Worm (Caenorhabditis elegans): ENCODE data around the gene T10B5.10.
"Not testable (repeated sequence)": the region's sequence is repeated elsewhere in the genome, so short reads cannot be mapped to it uniquely, and the experiment has no call there.

The T10B5.10 gene

ce11 chrV:1820016-1820415 is 36.1 kb downstream of the T10B5.10 start:
- no peak for TF ChIP-seq drap-1 (GFP tag; optimal IDR thresholded peaks at IDR 0.05)

- TF ChIP-seq ham-2 (GFP tag; optimal IDR thresholded peaks at IDR 0.05); ztf-11 (tag; optimal IDR thresholded peaks at IDR 0.05); elt-3 (tag; optimal IDR thresholded peaks at IDR 0.05): not testable (repeated sequence)
These were observed 41.3 kb downstream of the T10B5.10 start, which contains the start of gene Y46H3A.5 for ce11 chrV:1814784-1815183. Gene Y46H3A.5 (minus strand): TSS chrV:1814884.

- TF ChIP-seq unc-120 (tag; optimal IDR thresholded peaks at IDR 0.05; ENCODE audit: poor library complexity, severe bottlenecking): no peak
- TF ChIP-seq ceh-43 (GFP tag; optimal IDR thresholded peaks at IDR 0.05): no peak
These were observed 45.0 kb downstream of the T10B5.10 start, which contains the start of gene Y46H3A.4 for ce11 chrV:1811035-1811434. Gene Y46H3A.4 (minus strand): TSS chrV:1811135.

- no peak for TF ChIP-seq mls-2 (tag; optimal IDR thresholded peaks at IDR 0.05)
- TF ChIP-seq unc-120 (tag; optimal IDR thresholded peaks at IDR 0.05; ENCODE audit: poor library complexity, severe bottlenecking): no peak
- TF ChIP-seq cnd-1 (tag; optimal IDR thresholded peaks at IDR 0.05): no peak
- no peak for TF ChIP-seq nhr-76 (tag; optimal IDR thresholded peaks at IDR 0.05)
- TF ChIP-seq lin-13 (tag; optimal IDR thresholded peaks at IDR 0.05): no peak
- no peak for TF ChIP-seq nhr-28 (tag; optimal IDR thresholded peaks at IDR 0.05)
- no peak for TF ChIP-seq lsy-2 (tag; optimal IDR thresholded peaks at IDR 0.05)
- no peak for TF ChIP-seq tbx-8 (GFP tag; optimal IDR thresholded peaks at IDR 0.05)
- no peak for TF ChIP-seq blmp-1 (tag; optimal IDR thresholded peaks at IDR 0.05)
- TF ChIP-seq mab-5 (tag; optimal IDR thresholded peaks at IDR 0.05): no peak
- no peak for TF ChIP-seq drap-1 (GFP tag; optimal IDR thresholded peaks at IDR 0.05)
- TF ChIP-seq ham-2 (GFP tag; optimal IDR thresholded peaks at IDR 0.05): no peak
- TF ChIP-seq unc-62 (GFP tag; optimal IDR thresholded peaks at IDR 0.05): no peak
- no peak for TF ChIP-seq zip-8 (tag; optimal IDR thresholded peaks at IDR 0.05)
- TF ChIP-seq nhr-12 (tag; optimal IDR thresholded peaks at IDR 0.05): no peak
- TF ChIP-seq mep-1 (tag; optimal IDR thresholded peaks at IDR 0.05): no peak
- TF ChIP-seq ceh-39 (tag; optimal IDR thresholded peaks at IDR 0.05): no peak
- TF ChIP-seq M03D4.4 (tag; optimal IDR thresholded peaks at IDR 0.05): no peak
- TF ChIP-seq hlh-1 (tag; optimal IDR thresholded peaks at IDR 0.05): no peak
- TF ChIP-seq flh-1 (GFP tag; optimal IDR thresholded peaks at IDR 0.05): no peak
These were observed 48.9 kb downstream of the T10B5.10 start, which contains the start of gene srt-42 for ce11 chrV:1807160-1807559. Gene srt-42 (plus strand): TSS chrV:1807460.

ce11 chrV:1805724-1806316 is 50.3 kb downstream of the T10B5.10 start:
- TF ChIP-seq sem-2 (GFP tag; optimal IDR thresholded peaks at IDR 0.05): no peak
- no peak for TF ChIP-seq ceh-39 (tag; optimal IDR thresholded peaks at IDR 0.05)
- TF ChIP-seq unc-62 (GFP tag; optimal IDR thresholded peaks at IDR 0.05): no peak
- TF ChIP-seq lsy-2 (tag; optimal IDR thresholded peaks at IDR 0.05): no peak
- no peak for TF ChIP-seq nhr-12 (tag; optimal IDR thresholded peaks at IDR 0.05)
- no peak for TF ChIP-seq sptf-1 (tag; optimal IDR thresholded peaks at IDR 0.05)
- no peak for TF ChIP-seq flh-1 (GFP tag; optimal IDR thresholded peaks at IDR 0.05)
- TF ChIP-seq drap-1 (GFP tag; optimal IDR thresholded peaks at IDR 0.05): no peak
- TF ChIP-seq elt-1 (tag; optimal IDR thresholded peaks at IDR 0.05; ENCODE audit: borderline replicate concordance, insufficient read depth): no peak
- TF ChIP-seq snpc-4 (tag; optimal IDR thresholded peaks at IDR 0.05): no peak

ce11 chrV:1804645-1805559 is 51.2 kb downstream of the T10B5.10 start, which contains the start of the genes hsp-16.2 and hsp-16.41:
Gene hsp-16.2 (minus strand): TSS chrV:1804957.
Gene hsp-16.41 (plus strand): TSS chrV:1805178.
- TF ChIP-seq lin-32 (GFP tag; optimal IDR thresholded peaks at IDR 0.05) (no peak), blmp-1 (tag; optimal IDR thresholded peaks at IDR 0.05) (no peak), sem-2 (GFP tag; optimal IDR thresholded peaks at IDR 0.05) (no peak), mab-5 (tag; optimal IDR thresholded peaks at IDR 0.05) (no peak), elt-1 (tag; optimal IDR thresholded peaks at IDR 0.05; ENCODE audit: borderline replicate concordance, insufficient read depth) (no peak), unc-62 (GFP tag; optimal IDR thresholded peaks at IDR 0.05) (no peak), ztf-11 (tag; optimal IDR thresholded peaks at IDR 0.05) (no peak), lsy-2 (tag; optimal IDR thresholded peaks at IDR 0.05) (no peak), hlh-1 (tag; optimal IDR thresholded peaks at IDR 0.05) (no peak), nhr-12 (tag; optimal IDR thresholded peaks at IDR 0.05) (no peak), nhr-76 (tag; optimal IDR thresholded peaks at IDR 0.05) (no peak), ceh-83 (GFP tag; optimal IDR thresholded peaks at IDR 0.05) (no peak), unc-39 (tag; optimal IDR thresholded peaks at IDR 0.05) (no peak), lin-13 (tag; optimal IDR thresholded peaks at IDR 0.05) (peak; percentile 84), pha-4 (tag; optimal IDR thresholded peaks at IDR 0.05) (peak; percentile 56), unc-120 (tag; optimal IDR thresholded peaks at IDR 0.05; ENCODE audit: poor library complexity, severe bottlenecking) (peak; percentile 65), ceh-39 (tag; optimal IDR thresholded peaks at IDR 0.05) (no peak), ceh-43 (GFP tag; optimal IDR thresholded peaks at IDR 0.05) (no peak), flh-1 (GFP tag; optimal IDR thresholded peaks at IDR 0.05) (no peak), cnd-1 (tag; optimal IDR thresholded peaks at IDR 0.05) (no peak), mep-1 (tag; optimal IDR thresholded peaks at IDR 0.05) (peak; percentile 1), mls-2 (tag; optimal IDR thresholded peaks at IDR 0.05) (peak; percentile 46), nhr-2 (tag; optimal IDR thresholded peaks at IDR 0.05) (peak; percentile 43), M03D4.4 (tag; optimal IDR thresholded peaks at IDR 0.05) (no peak), ham-2 (GFP tag; optimal IDR thresholded peaks at IDR 0.05) (peak; percentile 48), drap-1 (GFP tag; optimal IDR thresholded peaks at IDR 0.05) (peak; percentile 14), bed-3 (GFP tag; optimal IDR thresholded peaks at IDR 0.05) (no peak), nhr-237 (tag; optimal IDR thresholded peaks at IDR 0.05) (no peak)
